Worm (Caenorhabditis elegans): ENCODE measurements around the gene spas-1.

- TF ChIP-seq C16A3.4 (tag; optimal IDR thresholded peaks at IDR 0.05) (no peak), nhr-12 (tag; optimal IDR thresholded peaks at IDR 0.05) (no peak), isw-1 (GFP tag; IDR thresholded peaks at IDR 0.05) (no peak; the same call in 1 of the 2 replicates), aly-2 (tag; optimal IDR thresholded peaks at IDR 0.05) (no peak), fkh-10 (GFP tag; optimal IDR thresholded peaks at IDR 0.05) (peak; percentile 35), nhr-77 (tag; optimal IDR thresholded peaks at IDR 0.05) (no peak), lin-15B (tag; optimal IDR thresholded peaks at IDR 0.05) (no peak), fos-1 (tag; optimal IDR thresholded peaks at IDR 0.05) (no peak), vab-15 (tag; optimal IDR thresholded peaks at IDR 0.05) (no peak), nhr-28 (tag; optimal IDR thresholded peaks at IDR 0.05) (no peak), tbx-2 (tag; optimal IDR thresholded peaks at IDR 0.05) (no peak), unc-86 (tag; optimal IDR thresholded peaks at IDR 0.05) (peak; percentile 23), efl-1 (optimal IDR thresholded peaks at IDR 0.05) (no peak), efl-1 (GFP tag; optimal IDR thresholded peaks at IDR 0.05 in 1 of 2) (no peak)
Observed at ce11 chrV:9218655-9219389, 43.2 kb downstream of the spas-1 start.

Measured in whole organism, L1 larva.